Worm (Caenorhabditis elegans) whole organism, L1 larva: ENCODE data around the gene crm-1.

Experiments
- C16A3.4 ChIP-seq: fragments of 150-350 bp; optimal IDR thresholded peaks from 2 replicates; lab custom pipeline; 2014; ENCODE audit warnings: missing biosample characterization, missing genetic modification characterization
- C34B4.2 ChIP-seq: sonication (generic microtip); optimal IDR thresholded peaks from 2 replicates; lab custom pipeline; 2017; ENCODE audit warnings: mild to moderate bottlenecking, missing genetic modification characterization, missing compliant biosample characterization
- F16B12.6 ChIP-seq: fragments of 150-350 bp; optimal IDR thresholded peaks from 2 replicates; lab custom pipeline; 2014; ENCODE audit warnings: missing biosample characterization, missing genetic modification characterization
- Y116A8C.19 ChIP-seq: sonication (generic microtip); optimal IDR thresholded peaks from 2 replicates; lab custom pipeline; 2016; ENCODE audit warnings: missing compliant biosample characterization, missing genetic modification characterization, borderline replicate concordance
- alr-1 ChIP-seq: fragments of 200-800 bp; sonication (Bioruptor generic); optimal IDR thresholded peaks from 2 replicates; lab custom pipeline; 2018; ENCODE audit warnings: borderline replicate concordance, mild to moderate bottlenecking, missing genetic modification characterization, missing compliant biosample characterization
- aly-2 ChIP-seq: fragments of 150-350 bp; optimal IDR thresholded peaks from 2 replicates; lab custom pipeline; 2014; ENCODE audit warnings: missing biosample characterization, missing genetic modification characterization
- ama-1 ChIP-seq: fragments of 150-350 bp; optimal IDR thresholded peaks from 2 replicates; lab custom pipeline; 2014
- blmp-1 ChIP-seq: fragments of 150-350 bp; optimal IDR thresholded peaks from 2 replicates; lab custom pipeline; 2014; ENCODE audit warnings: missing biosample characterization, missing genetic modification characterization
- ceh-8 ChIP-seq: fragments of 200-800 bp; sonication (Bioruptor generic); optimal IDR thresholded peaks from 2 replicates; lab custom pipeline; 2018; ENCODE audit warnings: mild to moderate bottlenecking, missing genetic modification characterization, moderate library complexity, missing compliant biosample characterization
- ceh-88 ChIP-seq: fragments of 200-800 bp; sonication (Bioruptor generic); IDR thresholded peaks from 2 replicates; pipeline ENCODE4 v1.3.6; 2022; ENCODE audit warnings: missing genetic modification characterization, missing compliant biosample characterization
- ces-1 ChIP-seq: fragments of 150-350 bp; optimal IDR thresholded peaks from 2 replicates; lab custom pipeline; 2014; ENCODE audit warnings: missing biosample characterization, missing genetic modification reagents, missing genetic modification characterization
- dpl-1 ChIP-seq, 3 experiments: fragments of 150-350 bp in 2 of 3; sonication (generic microtip) in 1 of 3; optimal IDR thresholded peaks; 2 replicates each; lab custom pipeline; 2014 to 2017; ENCODE audit warnings: missing biosample characterization in 3 of 3, missing genetic modification characterization in 3 of 3, missing genetic modification reagents in 3 of 3
- efl-1 ChIP-seq, 4 experiments: fragments of 150-350 bp; optimal IDR thresholded peaks in 3 of 4; peaks in 1 of 4; 1 replicate in 1 of 4; 2 replicates in 3 of 4; lab custom pipeline; 2014; ENCODE audit warnings: missing biosample characterization in 2 of 4, missing genetic modification characterization in 2 of 4, missing genetic modification reagents in 2 of 4
- egl-27 ChIP-seq, 2 experiments: fragments of 150-350 bp in 1 of 2; sonication (generic microtip); optimal IDR thresholded peaks; 3 replicates each; lab custom pipeline; 2017 to 2018; ENCODE audit warnings: missing biosample characterization in 2 of 2, missing genetic modification characterization in 2 of 2, missing genetic modification reagents in 2 of 2
- fkh-10 ChIP-seq: sonication (generic microtip); optimal IDR thresholded peaks from 2 replicates; lab custom pipeline; 2017; ENCODE audit warnings: missing biosample characterization, missing genetic modification reagents, missing genetic modification characterization
- fkh-8 ChIP-seq: sonication (generic microtip); optimal IDR thresholded peaks from 2 replicates; lab custom pipeline; 2016; ENCODE audit warnings: mild to moderate bottlenecking, missing genetic modification characterization, missing compliant biosample characterization
- grh-1 ChIP-seq: fragments of 200-800 bp; sonication (Bioruptor generic); IDR thresholded peaks from 2 replicates; pipeline ENCODE4 v1.3.6; 2022; ENCODE audit warnings: missing genetic modification reagents, missing genetic modification characterization, missing compliant biosample characterization
- hlh-17 ChIP-seq: fragments of 200-800 bp; sonication (Bioruptor generic); optimal IDR thresholded peaks from 2 replicates; lab custom pipeline; 2018; ENCODE audit warnings: missing genetic modification characterization, mild to moderate bottlenecking, missing compliant biosample characterization, moderate library complexity, borderline replicate concordance
- hpl-2 ChIP-seq: fragments of 150-350 bp; optimal IDR thresholded peaks from 2 replicates; lab custom pipeline; 2014; ENCODE audit warnings: missing biosample characterization, missing genetic modification reagents, missing genetic modification characterization
- isw-1 ChIP-seq: fragments of 200-800 bp; sonication (Bioruptor generic); IDR thresholded peaks from 2 replicates; pipeline ENCODE4 v1.3.6; 2022; ENCODE audit warnings: missing genetic modification characterization, missing compliant biosample characterization
- jun-1 ChIP-seq: fragments of 150-350 bp; optimal IDR thresholded peaks from 2 replicates; lab custom pipeline; 2014; ENCODE audit warnings: missing biosample characterization, missing genetic modification reagents, missing genetic modification characterization
- lin-13 ChIP-seq: fragments of 150-350 bp; optimal IDR thresholded peaks from 2 replicates; lab custom pipeline; 2014; ENCODE audit warnings: missing biosample characterization, missing genetic modification reagents, missing genetic modification characterization
- lin-14 ChIP-seq: fragments of 200-800 bp; sonication (Bioruptor generic); optimal IDR thresholded peaks from 2 replicates; lab custom pipeline; 2018; ENCODE audit warnings: mild to moderate bottlenecking, missing genetic modification characterization, moderate library complexity, missing compliant biosample characterization
- lin-35 ChIP-seq, 2 experiments: fragments of 150-350 bp; optimal IDR thresholded peaks; 2 replicates each; lab custom pipeline; 2014; ENCODE audit warnings: missing biosample characterization in 2 of 2, missing genetic modification characterization in 2 of 2, missing genetic modification reagents in 2 of 2
- lin-39 ChIP-seq: fragments of 150-350 bp; optimal IDR thresholded peaks from 2 replicates; lab custom pipeline; 2014; ENCODE audit warnings: missing biosample characterization, missing genetic modification reagents, missing genetic modification characterization
- lsy-2 ChIP-seq, 2 experiments: fragments of 150-350 bp; optimal IDR thresholded peaks; 2 replicates each; lab custom pipeline; 2014; ENCODE audit warnings: missing biosample characterization in 2 of 2, missing genetic modification characterization in 2 of 2
- mab-9 ChIP-seq: fragments of 200-800 bp; sonication (Bioruptor generic); IDR thresholded peaks from 2 replicates; pipeline ENCODE4 v1.3.6; 2022; ENCODE audit warnings: missing genetic modification reagents, missing genetic modification characterization, missing compliant biosample characterization
- mef-2 ChIP-seq: fragments of 150-350 bp; optimal IDR thresholded peaks from 2 replicates; lab custom pipeline; 2014; ENCODE audit warnings: missing biosample characterization, missing genetic modification characterization
- mep-1 ChIP-seq: fragments of 150-350 bp; optimal IDR thresholded peaks from 2 replicates; lab custom pipeline; 2014; ENCODE audit warnings: missing biosample characterization, missing genetic modification characterization
- nhr-11 ChIP-seq: fragments of 150-350 bp; optimal IDR thresholded peaks from 2 replicates; lab custom pipeline; 2014; ENCODE audit warnings: missing biosample characterization, missing genetic modification characterization
- nhr-12 ChIP-seq: sonication (generic microtip); optimal IDR thresholded peaks from 2 replicates; lab custom pipeline; 2017; ENCODE audit warnings: missing biosample characterization, missing genetic modification characterization
- nhr-19 ChIP-seq: fragments of 200-800 bp; sonication (Bioruptor generic); conservative IDR thresholded peaks from 2 replicates; pipeline ENCODE4 v1.3.6; 2022; ENCODE audit warnings: missing genetic modification characterization, missing compliant biosample characterization
- nhr-237 ChIP-seq: fragments of 150-350 bp; optimal IDR thresholded peaks from 2 replicates; lab custom pipeline; 2014; ENCODE audit warnings: missing biosample characterization, missing genetic modification characterization
- nhr-28 ChIP-seq: fragments of 150-350 bp; optimal IDR thresholded peaks from 2 replicates; lab custom pipeline; 2014; ENCODE audit warnings: missing biosample characterization, missing genetic modification characterization
- nhr-47 ChIP-seq: sonication (generic microtip); optimal IDR thresholded peaks from 2 replicates; lab custom pipeline; 2016; ENCODE audit warnings: mild to moderate bottlenecking, missing genetic modification characterization, moderate library complexity, missing compliant biosample characterization
- nhr-71 ChIP-seq: sonication (generic microtip); optimal IDR thresholded peaks from 2 replicates; lab custom pipeline; 2016; ENCODE audit warnings: mild to moderate bottlenecking, missing genetic modification characterization, moderate library complexity, missing compliant biosample characterization
- nhr-76 ChIP-seq: sonication (generic microtip); optimal IDR thresholded peaks from 2 replicates; lab custom pipeline; 2017; ENCODE audit warnings: missing biosample characterization, missing genetic modification characterization
- nhr-77 ChIP-seq: fragments of 150-350 bp; optimal IDR thresholded peaks from 2 replicates; lab custom pipeline; 2014; ENCODE audit warnings: missing biosample characterization, missing genetic modification characterization
- nhr-84 ChIP-seq: sonication (generic microtip); optimal IDR thresholded peaks from 2 replicates; lab custom pipeline; 2017; ENCODE audit warnings: missing biosample characterization, missing genetic modification characterization
- nhr-85 ChIP-seq: sonication (generic microtip); peaks from one replicate; lab custom pipeline; 2016; ENCODE audit warnings: missing genetic modification characterization, inconsistent platforms, missing compliant biosample characterization
- pqm-1 ChIP-seq: sonication (generic microtip); optimal IDR thresholded peaks from 3 replicates; lab custom pipeline; 2017; ENCODE audit warnings: missing biosample characterization, missing genetic modification characterization
- rnt-1 ChIP-seq: sonication (generic microtip); optimal IDR thresholded peaks from 2 replicates; lab custom pipeline; 2016; ENCODE audit warnings: mild to moderate bottlenecking, missing genetic modification characterization, moderate library complexity, missing compliant biosample characterization
- skn-1 ChIP-seq: fragments of 150-350 bp; optimal IDR thresholded peaks from 2 replicates; lab custom pipeline; 2014; ENCODE audit warnings: missing biosample characterization, missing genetic modification characterization
- snpc-4 ChIP-seq: fragments of 150-350 bp; optimal IDR thresholded peaks from 2 replicates; lab custom pipeline; 2014; ENCODE audit warnings: missing biosample characterization, missing genetic modification characterization
- sup-37 ChIP-seq: fragments of 200-800 bp; sonication (Bioruptor generic); optimal IDR thresholded peaks from 2 replicates; lab custom pipeline; 2018; ENCODE audit warnings: mild to moderate bottlenecking, missing genetic modification characterization, missing compliant biosample characterization
- unc-30 ChIP-seq: sonication (generic microtip); optimal IDR thresholded peaks from 2 replicates; lab custom pipeline; 2017; ENCODE audit warnings: missing biosample characterization, missing genetic modification characterization
- unc-62 ChIP-seq: fragments of 150-350 bp; optimal IDR thresholded peaks from 2 replicates; lab custom pipeline; 2014; ENCODE audit warnings: missing biosample characterization, missing genetic modification reagents, missing genetic modification characterization
- unc-86 ChIP-seq: sonication (generic microtip); optimal IDR thresholded peaks from 2 replicates; lab custom pipeline; 2016; ENCODE audit warnings: missing genetic modification characterization, missing compliant biosample characterization
- unc-98 ChIP-seq: fragments of 200-800 bp; sonication (Bioruptor generic); IDR thresholded peaks from 2 replicates; pipeline ENCODE4 v1.3.6; 2022; ENCODE audit warnings: missing genetic modification characterization, missing compliant biosample characterization
- vab-15 ChIP-seq: sonication (generic microtip); optimal IDR thresholded peaks from 2 replicates; lab custom pipeline; 2017; ENCODE audit warnings: missing genotype, mild to moderate bottlenecking, missing genetic modification characterization, missing compliant biosample characterization
- xbp-1 ChIP-seq: sonication (generic microtip); optimal IDR thresholded peaks from 2 replicates; lab custom pipeline; 2016; ENCODE audit warnings: missing genetic modification characterization, missing compliant biosample characterization
- ztf-11 ChIP-seq, 2 experiments: sonication (generic microtip); optimal IDR thresholded peaks; 2 replicates each; lab custom pipeline; 2016 to 2017; ENCODE audit warnings: missing genetic modification characterization in 2 of 2, missing biosample characterization in 1 of 2, missing compliant biosample characterization in 1 of 2
- ztf-4 ChIP-seq: fragments of 150-350 bp; optimal IDR thresholded peaks from 2 replicates; lab custom pipeline; 2014; ENCODE audit warnings: missing biosample characterization, missing genetic modification characterization

crm-1 gene

DNA sequence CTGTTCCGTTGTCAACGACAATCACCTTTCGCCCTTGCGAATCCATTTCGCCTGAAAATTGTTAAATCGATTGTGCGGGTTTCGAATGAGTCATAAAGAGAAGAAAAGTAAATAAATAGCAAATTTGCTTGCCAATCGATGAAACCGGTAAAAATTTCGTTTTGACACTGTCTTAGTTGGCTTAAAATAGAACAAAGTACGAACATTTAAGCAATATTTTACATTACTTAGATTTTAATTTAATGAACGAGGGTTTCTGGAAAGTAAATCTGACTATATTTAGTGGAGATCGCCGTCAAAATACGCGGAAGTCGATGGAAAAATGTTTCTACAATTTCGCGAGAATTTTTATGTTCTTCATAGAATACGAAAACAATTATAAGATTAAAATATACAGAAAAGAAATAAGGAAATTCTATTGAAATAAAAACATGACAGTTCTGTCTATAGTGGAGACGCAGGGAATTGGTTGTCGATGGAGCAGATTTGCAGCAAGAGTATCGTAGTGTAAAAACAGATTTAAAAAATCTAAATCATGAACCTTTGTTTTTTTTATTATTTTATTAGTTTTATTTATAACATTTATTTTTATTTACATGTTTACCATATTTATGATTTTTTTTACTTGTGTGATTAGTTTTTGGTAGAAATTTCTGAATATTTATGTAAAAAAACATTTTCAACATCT lies 6.5 kb upstream of the crm-1 start, which contains the start of gene arx-2:
arx-2 (minus strand) TSS at position 51 of the 688 bp plus-strand sequence.
- TF ChIP-seq ztf-11 (tag; optimal IDR thresholded peaks at IDR 0.05; lab: Kevin White, UChicago) (no peak), lin-35 (GFP tag; optimal IDR thresholded peaks at IDR 0.05; lab: Kevin White, UChicago) (peak; percentile 32 to 39), skn-1 (peak; percentile 61), mep-1 (tag; lab: Kevin White, UChicago) (peak; percentile 58), blmp-1 (tag; lab: Kevin White, UChicago) (peak; percentile 64), alr-1 (tag; lab: Kevin White, UChicago) (no peak), C34B4.2 (tag; lab: Kevin White, UChicago) (no peak), vab-15 (tag; lab: Kevin White, UChicago) (no peak), nhr-76 (tag; lab: Kevin White, UChicago) (no peak), snpc-4 (tag; lab: Kevin White, UChicago) (no peak), egl-27 (tag; optimal IDR thresholded peaks at IDR 0.05; lab: Kevin White, UChicago) (no peak), unc-86 (tag; lab: Kevin White, UChicago) (no peak), dpl-1 (GFP tag; optimal IDR thresholded peaks at IDR 0.05; lab: Kevin White, UChicago) (peak in 1 of 3 experiments; percentile 64), ceh-8 (GFP tag; lab: Kevin White, UChicago) (no peak), nhr-19 (GFP tag; lab: Robert Waterston, UW) (no peak), lin-39 (tag; lab: Kevin White, UChicago) (no peak), F16B12.6 (no peak), nhr-85 (tag; lab: Kevin White, UChicago) (peak; percentile 16), nhr-11 (tag; lab: Kevin White, UChicago) (no peak), pqm-1 (no peak), mef-2 (tag; lab: Kevin White, UChicago) (no peak), mab-9 (GFP tag; lab: Robert Waterston, UW) (no peak), sup-37 (GFP tag; lab: Kevin White, UChicago) (no peak), lsy-2 (tag; optimal IDR thresholded peaks at IDR 0.05; lab: Kevin White, UChicago) (peak; percentile 32 to 68), aly-2 (tag; lab: Kevin White, UChicago) (no peak), hpl-2 (GFP tag; lab: Kevin White, UChicago) (no peak), nhr-77 (tag; lab: Kevin White, UChicago) (no peak), ama-1 (lab: Kevin White, UChicago) (no peak), unc-98 (no peak), xbp-1 (tag; lab: Kevin White, UChicago) (no peak), ces-1 (GFP tag; lab: Kevin White, UChicago) (no peak), rnt-1 (tag; lab: Kevin White, UChicago) (peak; percentile 16), ceh-88 (GFP tag; lab: Robert Waterston, UW) (no peak), unc-62 (GFP tag; lab: Kevin White, UChicago) (no peak), efl-1 (optimal IDR thresholded peaks at IDR 0.05; lab: Kevin White, UChicago) (peak; percentile 40 to 44), efl-1 (GFP tag; optimal IDR thresholded peaks at IDR 0.05 in 1 of 2; lab: Kevin White, UChicago) (peak; percentile 49 to 85), nhr-84 (tag; lab: Kevin White, UChicago) (no peak), jun-1 (no peak), lin-14 (GFP tag; lab: Kevin White, UChicago) (peak; percentile 53), nhr-47 (tag; lab: Kevin White, UChicago) (peak; percentile 12), ztf-4 (tag; lab: Kevin White, UChicago) (no peak), lin-13 (GFP tag; lab: Kevin White, UChicago) (peak; percentile 6), C16A3.4 (tag; lab: Kevin White, UChicago) (peak; percentile 68), fkh-10 (GFP tag; lab: Kevin White, UChicago) (no peak), Y116A8C.19 (no peak), nhr-71 (tag; lab: Kevin White, UChicago) (peak; percentile 31), unc-30 (no peak), hlh-17 (GFP tag; lab: Kevin White, UChicago) (no peak), nhr-12 (tag; lab: Kevin White, UChicago) (no peak), grh-1 (GFP tag; lab: Robert Waterston, UW) (no peak), fkh-8 (tag; lab: Kevin White, UChicago) (no peak), nhr-28 (tag; lab: Kevin White, UChicago) (no peak), nhr-237 (tag; lab: Kevin White, UChicago) (no peak), isw-1 (no peak)
